Fruit fly (Drosophila melanogaster) whole organism, embryonic: ENCODE results near the gene JIL-1.

ENCODE experiments used
- Aef1 ChIP-seq: fragments of 200-800 bp; sonication (Bioruptor generic); IDR thresholded peaks from 3 replicates; pipeline ENCODE4 v1.3.6; 2022; ENCODE audit warnings: missing biosample characterization, missing genetic modification characterization
- Blimp-1 ChIP-seq: fragments of 200-800 bp; sonication (Bioruptor generic); optimal IDR thresholded peaks from 3 replicates; lab custom pipeline; 2018; ENCODE audit warnings: missing biosample characterization, missing genetic modification characterization, mild to moderate bottlenecking, moderate library complexity, missing genetic modification reagents
- CG1024 ChIP-seq: fragments of 200-800 bp; sonication (Bioruptor generic); IDR thresholded peaks from 2 replicates; pipeline ENCODE4 v1.3.6; 2022; ENCODE audit warnings: missing biosample characterization, missing genetic modification characterization
- CG10267 ChIP-seq: fragments of 200-800 bp; sonication (Bioruptor generic); optimal IDR thresholded peaks from 2 replicates; lab custom pipeline; 2018; ENCODE audit warnings: missing biosample characterization, mild to moderate bottlenecking, missing genetic modification characterization, moderate library complexity
- CG11695 ChIP-seq: fragments of 200-800 bp; sonication (Bioruptor generic); IDR thresholded peaks from 3 replicates; pipeline ENCODE4 v1.3.6; 2022; ENCODE audit warnings: missing biosample characterization, missing genetic modification characterization
- CG12219 ChIP-seq: fragments of 200-800 bp; sonication (Bioruptor generic); optimal IDR thresholded peaks from 3 replicates; lab custom pipeline; 2018; ENCODE audit warnings: missing biosample characterization, mild to moderate bottlenecking, missing genetic modification characterization
- CG12236 ChIP-seq: fragments of 200-800 bp; sonication (Bioruptor generic); optimal IDR thresholded peaks from 2 replicates; lab custom pipeline; 2016; ENCODE audit warnings: missing biosample characterization, missing genetic modification characterization
- CG13123 ChIP-seq: fragments of 200-800 bp; sonication (Bioruptor generic); optimal IDR thresholded peaks from 2 replicates; lab custom pipeline; 2016; ENCODE audit warnings: missing biosample characterization, missing genetic modification characterization
- CG14710 ChIP-seq: fragments of 200-800 bp; sonication (Bioruptor generic); optimal IDR thresholded peaks from 3 replicates; lab custom pipeline; 2019; ENCODE audit warnings: missing biosample characterization, mild to moderate bottlenecking, missing genetic modification characterization, moderate library complexity
- CG15011 ChIP-seq: fragments of 200-800 bp; sonication (Bioruptor generic); optimal IDR thresholded peaks from 3 replicates; lab custom pipeline; 2018; ENCODE audit warnings: missing biosample characterization, mild to moderate bottlenecking, missing genetic modification characterization
- CG1602 ChIP-seq: fragments of 200-800 bp; sonication (Bioruptor generic); optimal IDR thresholded peaks from 3 replicates; lab custom pipeline; 2016; ENCODE audit warnings: missing biosample characterization, missing genetic modification characterization
- CG2202 ChIP-seq: fragments of 200-800 bp; sonication (Bioruptor generic); optimal IDR thresholded peaks from 2 replicates; lab custom pipeline; 2018; ENCODE audit warnings: missing biosample characterization, mild to moderate bottlenecking, missing genetic modification characterization
- CG2875 ChIP-seq: fragments of 200-800 bp; sonication (Bioruptor generic); optimal IDR thresholded peaks from 2 replicates; lab custom pipeline; 2017; ENCODE audit warnings: missing biosample characterization, mild to moderate bottlenecking, missing genetic modification characterization, missing genetic modification reagents
- CG30431 ChIP-seq: fragments of 200-800 bp; sonication (Bioruptor generic); optimal IDR thresholded peaks from 2 replicates; lab custom pipeline; 2017; ENCODE audit warnings: missing biosample characterization, missing genetic modification characterization
- CG31388 ChIP-seq: fragments of 200-800 bp; sonication (Bioruptor generic); optimal IDR thresholded peaks from 2 replicates; lab custom pipeline; 2016; ENCODE audit warnings: missing biosample characterization, missing genetic modification characterization
- CG4328 ChIP-seq: fragments of 200-800 bp; sonication (Bioruptor generic); optimal IDR thresholded peaks from 3 replicates; lab custom pipeline; 2017; ENCODE audit warnings: missing biosample characterization, missing genetic modification reagents, missing genetic modification characterization
- CG7271 ChIP-seq: fragments of 200-800 bp; sonication (Bioruptor generic); optimal IDR thresholded peaks from 2 replicates; lab custom pipeline; 2018; ENCODE audit warnings: missing biosample characterization, mild to moderate bottlenecking, missing genetic modification characterization, moderate library complexity
- CG7357 ChIP-seq: fragments of 200-800 bp; sonication (Bioruptor generic); IDR thresholded peaks from 3 replicates; pipeline ENCODE4 v1.3.6; 2022; ENCODE audit warnings: missing biosample characterization, missing genetic modification characterization
- CG8765 ChIP-seq: fragments of 200-800 bp; sonication (Bioruptor generic); IDR thresholded peaks from 2 replicates; pipeline ENCODE4 v1.3.6; 2022; ENCODE audit warnings: missing biosample characterization, missing genetic modification characterization
- CG9817 ChIP-seq: fragments of 200-800 bp; sonication (Bioruptor generic); optimal IDR thresholded peaks from 2 replicates; lab custom pipeline; 2018; ENCODE audit warnings: missing biosample characterization, mild to moderate bottlenecking, missing genetic modification characterization, moderate library complexity
- CG9932 ChIP-seq: fragments of 200-800 bp; sonication (Bioruptor generic); IDR thresholded peaks from 2 replicates; pipeline ENCODE4 v1.3.6; 2022; ENCODE audit warnings: missing biosample characterization, missing genetic modification characterization
- Deaf1 ChIP-seq: fragments of 200-800 bp; optimal IDR thresholded peaks from 3 replicates; lab custom pipeline; 2019; ENCODE audit warnings: missing biosample characterization, mild to moderate bottlenecking, missing genetic modification characterization, moderate library complexity
- Dip2 ChIP-seq: fragments of 200-800 bp; sonication (Bioruptor generic); IDR thresholded peaks from 2 replicates; pipeline ENCODE4 v1.3.6; 2022; ENCODE audit warnings: missing biosample characterization, missing genetic modification characterization
- Elba2 ChIP-seq: fragments of 200-800 bp; sonication (Bioruptor generic); optimal IDR thresholded peaks from 3 replicates; lab custom pipeline; 2016; ENCODE audit warnings: missing biosample characterization, missing genetic modification characterization
- Fer2 ChIP-seq: fragments of 200-800 bp; sonication (Bioruptor generic); optimal IDR thresholded peaks from 2 replicates; lab custom pipeline; 2018; ENCODE audit warnings: missing biosample characterization, mild to moderate bottlenecking, missing genetic modification characterization, moderate library complexity
- HHEX ChIP-seq: fragments of 200-800 bp; sonication (Bioruptor generic); optimal IDR thresholded peaks from 3 replicates; lab custom pipeline; 2017; ENCODE audit warnings: missing biosample characterization, mild to moderate bottlenecking, missing genetic modification characterization, missing genetic modification reagents
- Kr ChIP-seq: fragments of 200-800 bp; sonication (Bioruptor generic); optimal IDR thresholded peaks from 2 replicates; lab custom pipeline; 2017; ENCODE audit warnings: missing biosample characterization, mild to moderate bottlenecking, missing genetic modification characterization
- NC2α ChIP-seq: fragments of 200-800 bp; sonication (Bioruptor generic); optimal IDR thresholded peaks from 2 replicates; lab custom pipeline; 2016; ENCODE audit warnings: missing biosample characterization, missing genetic modification characterization
- Ptx1 ChIP-seq: fragments of 200-800 bp; sonication (Bioruptor generic); IDR thresholded peaks from 2 replicates; pipeline ENCODE4 v1.3.6; 2022; ENCODE audit warnings: missing biosample characterization, missing genetic modification characterization
- Rfx ChIP-seq: fragments of 200-800 bp; sonication (Bioruptor generic); IDR thresholded peaks from 2 replicates; pipeline ENCODE4 v1.3.6; 2022; ENCODE audit warnings: missing biosample characterization, missing genetic modification characterization
- Six4 ChIP-seq: fragments of 200-800 bp; sonication (Bioruptor generic); optimal IDR thresholded peaks from 2 replicates; lab custom pipeline; 2016; ENCODE audit warnings: missing biosample characterization, missing genetic modification characterization
- Stat92E ChIP-seq, 3 experiments: fragments of >200 bp in 2 of 3; fragments of 200-800 bp in 1 of 3; sonication (Bioruptor generic) in 1 of 3; optimal IDR thresholded peaks; 2 replicates each; lab custom pipeline; 2017 to 2019; ENCODE audit warnings: missing biosample characterization in 3 of 3, missing genetic modification characterization in 3 of 3, mild to moderate bottlenecking in 1 of 3, moderate library complexity in 1 of 3
- ato ChIP-seq: fragments of 200-800 bp; sonication (Bioruptor generic); IDR thresholded peaks from 2 replicates; pipeline ENCODE4 v1.3.6; 2022; ENCODE audit warnings: missing biosample characterization, missing genetic modification characterization; ENCODE audit not compliant: partially characterized antibody
- cas ChIP-seq: fragments of 200-800 bp; sonication (Bioruptor generic); IDR thresholded peaks from 2 replicates; pipeline ENCODE4 v1.3.6; 2022; ENCODE audit warnings: missing biosample characterization, missing genetic modification characterization
- cwo ChIP-seq: fragments of 200-800 bp; sonication (Bioruptor generic); optimal IDR thresholded peaks from 3 replicates; lab custom pipeline; 2017; ENCODE audit warnings: missing biosample characterization, missing genetic modification characterization, mild to moderate bottlenecking, moderate library complexity, missing genetic modification reagents
- dan ChIP-seq: fragments of 200-800 bp; sonication (Bioruptor generic); IDR thresholded peaks from 2 replicates; pipeline ENCODE4 v1.3.6; 2022; ENCODE audit warnings: missing biosample characterization, missing genetic modification characterization
- dmrt99B ChIP-seq: fragments of 200-800 bp; sonication (Bioruptor generic); optimal IDR thresholded peaks from 2 replicates; lab custom pipeline; 2018; ENCODE audit warnings: missing biosample characterization, mild to moderate bottlenecking, missing genetic modification characterization, moderate library complexity
- dpn ChIP-seq, 2 experiments: fragments of 200-800 bp; sonication (Bioruptor generic); optimal IDR thresholded peaks; 3 replicates each; lab custom pipeline; 2016; ENCODE audit warnings: missing biosample characterization in 2 of 2, missing genetic modification characterization in 2 of 2
- en ChIP-seq: fragments of 200-800 bp; sonication (Bioruptor generic); optimal IDR thresholded peaks from 2 replicates; lab custom pipeline; 2016; ENCODE audit warnings: missing biosample characterization, missing genetic modification characterization
- fd3F ChIP-seq: fragments of 200-800 bp; sonication (Bioruptor generic); optimal IDR thresholded peaks from 2 replicates; lab custom pipeline; 2018; ENCODE audit warnings: missing biosample characterization, mild to moderate bottlenecking, missing genetic modification characterization, moderate library complexity
- gce ChIP-seq: fragments of 200-800 bp; sonication (Bioruptor generic); IDR thresholded peaks from 3 replicates; pipeline ENCODE4 v1.3.6; 2022; ENCODE audit warnings: missing biosample characterization, missing genetic modification characterization
- kah ChIP-seq: fragments of 200-800 bp; sonication (Bioruptor generic); optimal IDR thresholded peaks from 2 replicates; lab custom pipeline; 2018; ENCODE audit warnings: missing biosample characterization, mild to moderate bottlenecking, missing genetic modification characterization
- knrl ChIP-seq: fragments of 200-800 bp; sonication (Bioruptor generic); IDR thresholded peaks from 3 replicates; pipeline ENCODE4 v1.3.6; 2022; ENCODE audit warnings: missing biosample characterization, missing genetic modification characterization; ENCODE audit not compliant: partially characterized antibody
- lov ChIP-seq, 2 experiments: fragments of 200-800 bp in 1 of 2; fragments of >200 bp in 1 of 2; sonication (Bioruptor generic) in 1 of 2; IDR thresholded peaks in 1 of 2; optimal IDR thresholded peaks in 1 of 2; 2 replicates in 1 of 2; 3 replicates in 1 of 2; pipeline versions ENCODE4 v1.3.6 to Lab custom; 2017 to 2022; ENCODE audit warnings: missing biosample characterization in 1 of 2, missing genetic modification characterization in 1 of 2
- oc ChIP-seq: fragments of 200-800 bp; sonication (Bioruptor generic); optimal IDR thresholded peaks from 2 replicates; lab custom pipeline; 2018; ENCODE audit warnings: missing biosample characterization, mild to moderate bottlenecking, missing genetic modification characterization, moderate library complexity
- ro ChIP-seq: fragments of 200-800 bp; sonication (Bioruptor generic); IDR thresholded peaks from 2 replicates; pipeline ENCODE4 v1.3.6; 2022; ENCODE audit warnings: missing biosample characterization, missing genetic modification characterization
- run ChIP-seq: fragments of 200-800 bp; sonication (Bioruptor generic); optimal IDR thresholded peaks from 3 replicates; lab custom pipeline; 2018; ENCODE audit warnings: missing biosample characterization, mild to moderate bottlenecking, missing genetic modification characterization
- trh ChIP-seq: fragments of 200-800 bp; sonication (Bioruptor generic); optimal IDR thresholded peaks from 2 replicates; lab custom pipeline; 2016; ENCODE audit warnings: missing biosample characterization, missing genetic modification characterization
- vfl ChIP-seq: fragments of 200-800 bp; sonication (Bioruptor generic); optimal IDR thresholded peaks from 2 replicates; lab custom pipeline; 2016; ENCODE audit warnings: missing biosample characterization, missing genetic modification characterization
- zfh1 ChIP-seq: fragments of 200-800 bp; sonication (Bioruptor generic); IDR thresholded peaks from 3 replicates; pipeline ENCODE4 v1.3.6; 2022; ENCODE audit warnings: missing biosample characterization, missing genetic modification characterization

The JIL-1 gene

dm6 chr3L:11061200-11061599 is 31.8 kb downstream of the JIL-1 start, which contains the start of the genes CG6321 and Blos2 (continued):
- TF ChIP-seq oc (tag; lab: Kevin White, UChicago) (peak; percentile 43), Aef1 (GFP tag; lab: Robert Waterston, UW) (peak; percentile 30; the same call in 1 of the 3 replicates), CG30431 (GFP tag; lab: Kevin White, UChicago) (no peak), Deaf1 (tag; lab: Kevin White, UChicago) (peak; percentile 66), CG8765 (GFP tag; lab: Robert Waterston, UW) (no peak), run (tag; lab: Kevin White, UChicago) (peak; percentile 59), Kr (GFP tag; lab: Kevin White, UChicago) (no peak), ro (no peak), en (GFP tag; lab: Kevin White, UChicago) (peak; percentile 27), knrl (no peak), Dip2 (GFP tag; lab: Robert Waterston, UW) (no peak), NC2α (GFP tag; lab: Kevin White, UChicago) (no peak), dmrt99B (tag; lab: Kevin White, UChicago) (peak; percentile 87), CG12236 (GFP tag; lab: Kevin White, UChicago) (peak; percentile 18), Fer2 (tag; lab: Kevin White, UChicago) (peak; percentile 50), CG10267 (tag; lab: Kevin White, UChicago) (peak; percentile 81), CG14710 (tag; lab: Kevin White, UChicago) (peak; percentile 82), Elba2 (no peak), CG1602 (GFP tag; lab: Kevin White, UChicago) (peak; percentile 51), Six4 (peak; percentile 29), cas (no peak), CG1024 (GFP tag; lab: Robert Waterston, UW) (0 out of 2 replicates have a peak, but pooled peaks have one; percentile 6), trh (GFP tag; lab: Kevin White, UChicago) (no peak), CG15011 (peak; percentile 61), lov (optimal IDR thresholded peaks at IDR 0.05; lab: Kevin White, UChicago) (no peak), lov (GFP tag; IDR thresholded peaks at IDR 0.05; lab: Robert Waterston, UW) (0 out of 3 replicates have a peak, but pooled peaks have one; percentile 37), HHEX (GFP tag; lab: Kevin White, UChicago) (peak; percentile 72), CG2202 (peak; percentile 32), vfl (GFP tag; lab: Kevin White, UChicago) (peak; percentile 56), CG12219 (GFP tag; lab: Kevin White, UChicago) (peak; percentile 74), kah (GFP tag; lab: Kevin White, UChicago) (peak; percentile 33), CG2875 (GFP tag; lab: Kevin White, UChicago) (peak; percentile 36), CG7271 (peak; percentile 18), fd3F (GFP tag; lab: Kevin White, UChicago) (peak; percentile 64), Ptx1 (GFP tag; lab: Robert Waterston, UW) (peak; percentile 75), Rfx (peak; percentile 79), cwo (peak; percentile 65), ato (GFP tag; lab: Robert Waterston, UW) (no peak), CG9817 (tag; lab: Kevin White, UChicago) (peak; percentile 63), dan (GFP tag; lab: Robert Waterston, UW) (no peak), zfh1 (peak; percentile 54), CG9932 (peak; percentile 50), Stat92E (GFP tag; optimal IDR thresholded peaks at IDR 0.05; lab: Kevin White, UChicago) (no peak), CG13123 (GFP tag; lab: Kevin White, UChicago) (peak; percentile 15), dpn (GFP tag; optimal IDR thresholded peaks at IDR 0.05; lab: Kevin White, UChicago) (peak; percentile 69 to 77), CG31388 (GFP tag; lab: Kevin White, UChicago) (peak; percentile 29), Blimp-1 (GFP tag; lab: Kevin White, UChicago) (peak; percentile 78), CG4328 (peak; percentile 57), CG7357 (GFP tag; lab: Robert Waterston, UW) (peak; percentile 45; the same call in 1 of the 3 replicates), gce (GFP tag; lab: Robert Waterston, UW) (0 out of 3 replicates have a peak, but pooled peaks have one; percentile 5), CG11695 (peak; percentile 82)
